Fruit fly (Drosophila melanogaster): Measurements from ENCODE around the gene CG33286.

The CG33286 gene

DNA sequence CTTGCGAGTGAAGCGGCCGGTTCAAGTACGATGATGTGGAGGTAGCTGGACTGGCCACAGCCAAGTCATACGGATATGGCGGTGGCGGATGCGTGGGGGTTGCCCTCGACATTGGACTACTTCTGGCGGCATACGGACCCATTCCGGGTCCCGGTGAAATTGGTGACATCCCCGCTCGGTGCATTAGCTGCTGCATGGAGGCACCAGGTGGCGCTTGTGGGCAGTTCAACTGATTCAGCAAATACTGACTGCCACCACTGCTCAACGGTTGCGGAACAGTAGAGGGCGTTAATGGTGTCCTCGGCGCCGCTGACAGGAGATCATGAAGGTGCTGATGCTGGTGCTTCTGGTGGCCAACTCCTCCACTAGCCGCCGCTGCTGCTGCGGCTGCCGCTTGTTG lies 25.1 kb upstream of the CG33286 start:
- TF ChIP-seq psq (optimal IDR thresholded peaks at IDR 0.05): no peak
- no peak for TF ChIP-seq Dll (optimal IDR thresholded peaks at IDR 0.05)
- TF ChIP-seq usp (GFP tag; optimal IDR thresholded peaks at IDR 0.05): no peak
- no peak for TF ChIP-seq EcR (GFP tag; optimal IDR thresholded peaks at IDR 0.05)
- no peak for TF ChIP-seq pan (optimal IDR thresholded peaks at IDR 0.05)
- no peak for TF ChIP-seq CG8478 (optimal IDR thresholded peaks at IDR 0.05)

dm6 chr3L:20991373-20991772 lies 16.9 kb upstream of the CG33286 start, which contains the start of gene CG12984:
Gene CG12984 (plus strand): TSS chr3L:20991673.
- TF ChIP-seq CG8478 (optimal IDR thresholded peaks at IDR 0.05) (no peak), psq (optimal IDR thresholded peaks at IDR 0.05) (no peak), pan (optimal IDR thresholded peaks at IDR 0.05) (no peak)

DNA sequence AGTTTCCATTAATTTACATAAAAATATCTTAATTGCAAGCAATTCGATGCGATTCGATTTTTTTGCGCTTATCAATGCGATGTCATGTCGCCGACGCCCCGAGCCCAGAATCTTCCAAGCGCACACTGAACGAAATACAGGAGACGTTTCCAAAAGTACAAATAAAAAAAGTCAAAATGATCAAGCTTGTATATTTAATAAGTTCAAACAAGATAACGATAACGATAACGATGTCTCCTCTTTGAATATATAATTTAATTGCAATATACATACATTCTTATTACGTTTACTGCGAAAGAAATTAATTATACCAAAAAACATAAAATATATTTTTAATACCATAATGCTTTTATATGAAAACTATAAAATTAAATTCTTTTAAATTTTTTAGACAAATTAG lies 15.7 kb upstream of the CG33286 start:
- TF ChIP-seq pan (optimal IDR thresholded peaks at IDR 0.05) (no peak), psq (optimal IDR thresholded peaks at IDR 0.05) (no peak), EcR (GFP tag; optimal IDR thresholded peaks at IDR 0.05) (no peak), Dll (optimal IDR thresholded peaks at IDR 0.05) (no peak), CG8478 (optimal IDR thresholded peaks at IDR 0.05) (no peak), usp (GFP tag; optimal IDR thresholded peaks at IDR 0.05) (no peak)

dm6 chr3L:20988862-20989261 lies 14.4 kb upstream of the CG33286 start:
- no peak for TF ChIP-seq CG8478 (optimal IDR thresholded peaks at IDR 0.05)
- no peak for TF ChIP-seq psq (optimal IDR thresholded peaks at IDR 0.05)
- TF ChIP-seq pan (optimal IDR thresholded peaks at IDR 0.05): no peak
- TF ChIP-seq usp (GFP tag; optimal IDR thresholded peaks at IDR 0.05): no peak
- TF ChIP-seq Dll (optimal IDR thresholded peaks at IDR 0.05): no peak
- TF ChIP-seq EcR (GFP tag; optimal IDR thresholded peaks at IDR 0.05): no peak

dm6 chr3L:20987895-20988294 lies 13.4 kb upstream of the CG33286 start:
- TF ChIP-seq pan (optimal IDR thresholded peaks at IDR 0.05) (no peak), usp (GFP tag; optimal IDR thresholded peaks at IDR 0.05) (no peak), psq (optimal IDR thresholded peaks at IDR 0.05) (no peak), Dll (optimal IDR thresholded peaks at IDR 0.05) (no peak), EcR (GFP tag; optimal IDR thresholded peaks at IDR 0.05) (no peak), CG8478 (optimal IDR thresholded peaks at IDR 0.05) (no peak)

DNA sequence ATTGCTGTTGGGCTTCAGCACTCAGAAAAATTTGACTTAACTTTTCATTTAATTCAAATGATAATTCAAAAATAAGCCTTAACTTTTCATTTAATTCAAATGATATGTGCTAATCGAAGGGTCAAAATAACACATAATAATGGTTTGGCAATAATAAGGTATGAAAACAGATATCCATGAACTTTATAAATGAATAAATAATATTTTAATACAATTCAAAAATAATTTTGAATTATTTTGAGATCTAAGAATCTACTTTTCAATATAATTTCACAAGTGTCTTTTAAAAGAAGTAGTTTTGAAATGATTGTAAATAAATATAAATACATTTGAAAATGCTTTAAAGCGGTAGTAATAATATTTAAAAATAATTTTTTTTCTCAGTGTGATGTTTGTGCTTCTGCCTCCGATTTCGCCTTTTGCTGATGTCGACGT lies 12.4 kb upstream of the CG33286 start:
- TF ChIP-seq pan (optimal IDR thresholded peaks at IDR 0.05) (no peak), usp (GFP tag; optimal IDR thresholded peaks at IDR 0.05) (no peak), CG8478 (optimal IDR thresholded peaks at IDR 0.05) (no peak), EcR (GFP tag; optimal IDR thresholded peaks at IDR 0.05) (no peak), Dll (optimal IDR thresholded peaks at IDR 0.05) (no peak), psq (optimal IDR thresholded peaks at IDR 0.05) (no peak)

DNA sequence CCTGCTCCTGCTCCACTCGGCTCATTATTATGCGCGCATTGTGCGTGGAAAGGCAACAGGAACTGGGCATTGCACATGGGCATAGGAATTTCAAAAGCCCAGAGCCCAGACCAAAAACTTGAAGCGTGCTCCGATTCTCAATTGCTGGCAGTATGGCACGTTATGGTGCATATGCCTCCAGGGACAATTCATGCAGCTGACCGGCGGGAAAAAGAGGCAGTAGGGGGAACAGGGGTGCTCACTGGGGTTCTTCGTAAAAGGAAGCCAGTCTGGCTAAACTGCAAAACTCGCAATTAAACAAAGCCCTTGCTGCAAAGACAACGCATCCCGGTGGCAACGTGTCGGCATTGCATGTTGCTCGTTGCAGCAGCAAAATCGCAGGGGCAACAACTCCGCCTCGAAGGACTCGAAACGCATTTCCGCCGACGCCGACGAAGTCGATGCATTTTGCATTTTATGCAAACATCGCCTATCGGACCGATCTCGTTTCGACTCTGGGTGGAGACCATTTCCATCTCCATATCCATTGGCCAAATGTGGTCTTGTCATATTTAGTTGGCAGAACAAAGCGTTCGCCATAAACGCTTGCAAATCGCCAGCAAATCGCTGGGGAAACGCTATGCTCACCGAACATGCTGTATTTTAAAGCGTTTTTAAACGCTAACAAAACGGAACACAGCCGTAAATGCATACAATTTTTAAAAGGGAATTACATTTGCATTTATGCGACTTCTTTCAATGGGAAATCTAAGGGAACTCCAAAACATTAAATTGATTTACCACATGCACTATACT lies 10.1 kb upstream of the CG33286 start:
- peak; percentile 53 for TF ChIP-seq Dll (optimal IDR thresholded peaks at IDR 0.05)
- no peak for TF ChIP-seq CG8478 (optimal IDR thresholded peaks at IDR 0.05)

dm6 chr3L:20983309-20983708 lies 8.8 kb upstream of the CG33286 start:
- TF ChIP-seq CG8478 (optimal IDR thresholded peaks at IDR 0.05) (no peak), EcR (GFP tag; optimal IDR thresholded peaks at IDR 0.05) (no peak), psq (optimal IDR thresholded peaks at IDR 0.05) (no peak), usp (GFP tag; optimal IDR thresholded peaks at IDR 0.05) (no peak), pan (optimal IDR thresholded peaks at IDR 0.05) (no peak), Dll (optimal IDR thresholded peaks at IDR 0.05) (no peak)

DNA sequence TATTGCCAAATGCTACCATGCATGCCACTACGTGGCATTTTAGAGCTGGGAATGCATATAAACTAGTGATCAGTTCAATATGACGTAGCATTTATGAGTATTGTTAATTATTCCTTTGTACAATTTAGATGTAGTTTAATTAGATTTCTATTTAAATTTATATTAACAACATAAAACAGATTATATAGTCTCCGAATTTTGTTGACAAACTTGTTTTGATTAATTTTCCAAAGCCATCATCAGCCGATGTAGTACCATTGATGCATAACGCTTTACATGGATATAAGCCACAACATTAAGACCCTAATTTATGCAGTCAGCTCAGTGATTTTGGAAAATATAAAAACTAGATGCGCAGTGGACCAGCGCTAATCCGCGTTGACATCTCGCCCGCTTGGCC lies 8.0 kb upstream of the CG33286 start:
- TF ChIP-seq Dll (optimal IDR thresholded peaks at IDR 0.05): no peak
- no peak for TF ChIP-seq CG8478 (optimal IDR thresholded peaks at IDR 0.05)
- TF ChIP-seq pan (optimal IDR thresholded peaks at IDR 0.05): no peak
- TF ChIP-seq psq (optimal IDR thresholded peaks at IDR 0.05): no peak
- TF ChIP-seq EcR (GFP tag; optimal IDR thresholded peaks at IDR 0.05): no peak
- no peak for TF ChIP-seq usp (GFP tag; optimal IDR thresholded peaks at IDR 0.05)

DNA sequence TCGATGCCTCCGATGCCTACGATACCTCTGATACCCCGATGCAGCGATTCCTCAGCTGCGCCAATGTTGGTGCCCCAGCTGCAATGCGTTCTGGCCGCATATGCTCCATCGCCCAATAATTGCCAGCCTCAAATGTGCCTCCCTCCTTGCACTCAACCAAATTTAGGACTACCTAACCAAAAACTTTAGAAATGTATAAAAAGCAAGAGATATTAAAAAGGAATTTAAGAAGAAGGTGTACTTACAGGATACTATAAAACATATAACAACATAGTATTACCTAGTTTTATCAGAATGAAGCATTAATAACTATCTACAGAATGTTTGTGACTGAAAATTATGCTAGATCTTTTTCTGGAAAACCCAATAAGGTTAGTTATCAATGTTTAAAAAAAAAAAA lies 7.2 kb upstream of the CG33286 start:
- TF ChIP-seq psq (optimal IDR thresholded peaks at IDR 0.05): no peak
- no peak for TF ChIP-seq Dll (optimal IDR thresholded peaks at IDR 0.05)
- TF ChIP-seq CG8478 (optimal IDR thresholded peaks at IDR 0.05): no peak
- TF ChIP-seq EcR (GFP tag; optimal IDR thresholded peaks at IDR 0.05): no peak

DNA sequence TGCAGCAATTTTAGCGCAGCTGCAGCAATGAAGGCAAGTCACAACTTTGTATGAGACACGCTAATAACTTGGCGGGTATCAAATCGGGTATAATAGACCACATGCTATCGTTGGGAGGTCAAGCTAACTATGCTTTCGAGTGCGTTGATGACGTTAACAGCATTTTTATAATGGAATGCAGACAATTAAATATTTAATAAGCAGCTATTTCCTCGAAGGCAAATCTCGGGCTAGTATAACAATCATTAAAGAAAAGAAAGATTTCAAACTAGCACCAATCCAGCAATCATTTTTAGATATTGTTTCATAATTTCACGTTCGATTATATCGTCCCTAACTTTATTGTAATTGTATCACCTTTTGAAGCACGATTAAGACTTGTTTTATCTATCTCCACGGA lies 6.0 kb upstream of the CG33286 start:
- no peak for TF ChIP-seq Dll (optimal IDR thresholded peaks at IDR 0.05)
- no peak for TF ChIP-seq EcR (GFP tag; optimal IDR thresholded peaks at IDR 0.05)
- no peak for TF ChIP-seq pan (optimal IDR thresholded peaks at IDR 0.05)
- TF ChIP-seq usp (GFP tag; optimal IDR thresholded peaks at IDR 0.05): no peak
- TF ChIP-seq psq (optimal IDR thresholded peaks at IDR 0.05): no peak
- no peak for TF ChIP-seq CG8478 (optimal IDR thresholded peaks at IDR 0.05)

dm6 chr3L:20976967-20977720 lies 2.6 kb upstream of the CG33286 start:
- TF ChIP-seq usp (GFP tag; optimal IDR thresholded peaks at IDR 0.05): no peak
- TF ChIP-seq CG8478 (optimal IDR thresholded peaks at IDR 0.05): no peak
- TF ChIP-seq psq (optimal IDR thresholded peaks at IDR 0.05): no peak
- TF ChIP-seq Dll (optimal IDR thresholded peaks at IDR 0.05): no peak
- TF ChIP-seq pan (optimal IDR thresholded peaks at IDR 0.05): no peak

Data from whole organism.